Fruit fly (Drosophila melanogaster) whole organism, larva: ENCODE measurements around the gene CG43163.
A peak's percentile ranks its signal among the peaks of the same experiment; 100 is the strongest.

ENCODE experiments used
- noc ChIP-seq: fragments of 200-800 bp; sonication (Bioruptor generic); optimal IDR thresholded peaks from 3 replicates; lab custom pipeline; 2019; ENCODE audit warnings: missing biosample characterization, mild to moderate bottlenecking, missing genetic modification characterization, moderate library complexity

Gene CG43163

DNA sequence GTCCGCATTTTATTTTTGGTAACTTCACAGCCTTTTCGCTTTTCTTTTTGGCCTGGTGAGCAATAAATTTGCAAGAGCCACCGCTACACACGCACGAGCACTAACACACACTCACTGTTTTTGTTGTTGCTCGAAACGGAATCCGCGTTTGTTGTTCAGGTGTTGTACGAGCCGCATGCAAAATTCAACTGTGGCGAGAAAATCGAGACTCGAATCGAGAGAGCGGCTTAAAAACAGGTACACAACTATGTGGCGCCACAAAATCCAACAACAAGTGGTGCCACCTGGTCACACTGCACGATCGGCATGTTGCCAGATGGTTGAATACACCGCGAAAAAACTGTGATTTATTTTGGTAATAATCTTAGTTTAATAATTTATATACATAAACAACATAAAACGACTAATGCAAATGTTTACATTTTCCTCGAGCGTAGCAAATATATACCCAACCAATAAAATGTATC is at the start of gene CG43163:
CG43163 (minus strand) TSS at position 172 of the 467 bp plus-strand sequence.
- TF ChIP-seq noc (tag; lab: Kevin White, UChicago): no peak

DNA sequence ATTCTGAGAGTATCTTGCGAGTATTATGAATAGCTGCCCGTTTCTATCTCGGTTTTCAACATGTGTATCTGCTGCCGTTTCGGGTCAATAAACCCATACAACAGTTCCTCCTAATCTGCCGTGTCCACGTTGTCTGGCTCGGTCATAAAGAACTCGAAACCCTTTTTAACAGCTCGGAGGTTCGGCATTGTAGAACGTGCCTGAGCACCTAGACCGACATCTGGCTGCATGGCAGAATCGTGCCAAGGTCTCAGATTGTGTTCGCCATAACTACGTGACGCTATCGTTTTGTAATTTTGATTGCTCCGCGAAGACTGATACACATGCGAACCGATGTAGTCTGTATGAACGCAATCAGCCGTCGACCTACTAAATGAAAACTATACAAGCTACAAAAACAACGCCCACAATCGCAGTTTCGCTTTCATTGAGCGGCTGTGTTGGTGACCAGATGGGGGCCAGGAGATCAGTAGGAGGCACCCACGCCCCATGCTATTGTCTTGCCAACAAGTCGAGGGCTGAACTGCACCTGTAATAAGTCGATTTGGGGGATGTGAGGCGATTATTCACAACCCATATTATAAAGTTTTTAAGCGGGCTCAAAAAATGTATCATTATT is 47.2 kb upstream of the CG43163 start:
- TF ChIP-seq noc (tag; lab: Kevin White, UChicago): no peak

DNA sequence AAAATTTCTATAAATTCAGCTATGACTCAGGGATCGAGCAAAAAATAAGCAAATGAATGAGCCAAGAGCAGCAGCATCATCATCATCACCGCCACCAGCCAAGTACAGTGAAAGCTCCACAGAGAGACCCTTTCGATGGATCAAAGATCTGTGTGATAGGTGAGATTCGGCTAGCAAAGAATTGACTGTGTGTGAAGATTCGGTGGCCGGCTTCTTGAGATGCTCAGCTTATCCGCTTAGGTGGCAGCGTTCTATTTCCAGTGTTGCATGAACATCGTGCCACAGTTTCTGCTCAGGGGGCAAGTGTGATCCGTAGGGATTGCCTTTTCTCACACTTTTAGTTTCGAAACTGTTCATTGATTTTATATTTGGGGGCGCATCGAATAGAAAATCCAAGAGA is 46.2 kb upstream of the CG43163 start:
- TF ChIP-seq noc (tag; lab: Kevin White, UChicago): peak; percentile 22

DNA sequence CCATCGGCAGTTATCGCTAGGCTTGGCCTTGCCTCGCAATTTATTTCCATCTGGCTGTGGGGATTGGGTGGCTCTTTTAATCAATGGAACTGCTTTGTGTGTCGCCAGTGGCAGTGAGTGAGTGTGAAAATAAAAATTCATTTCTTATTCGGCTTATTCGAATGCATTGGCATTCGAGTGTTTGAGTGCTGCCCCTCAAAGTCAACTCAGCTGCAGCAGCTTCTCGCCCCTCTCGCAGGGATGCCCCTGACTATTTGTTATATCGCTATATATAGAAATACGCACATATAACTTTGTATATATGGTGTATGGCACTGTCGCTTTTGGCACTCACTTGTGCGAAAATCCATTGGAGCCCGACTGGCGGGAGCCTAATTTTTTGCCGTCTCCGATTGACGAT is 43.9 kb upstream of the CG43163 start:
- no peak for TF ChIP-seq noc (tag; lab: Kevin White, UChicago)

DNA sequence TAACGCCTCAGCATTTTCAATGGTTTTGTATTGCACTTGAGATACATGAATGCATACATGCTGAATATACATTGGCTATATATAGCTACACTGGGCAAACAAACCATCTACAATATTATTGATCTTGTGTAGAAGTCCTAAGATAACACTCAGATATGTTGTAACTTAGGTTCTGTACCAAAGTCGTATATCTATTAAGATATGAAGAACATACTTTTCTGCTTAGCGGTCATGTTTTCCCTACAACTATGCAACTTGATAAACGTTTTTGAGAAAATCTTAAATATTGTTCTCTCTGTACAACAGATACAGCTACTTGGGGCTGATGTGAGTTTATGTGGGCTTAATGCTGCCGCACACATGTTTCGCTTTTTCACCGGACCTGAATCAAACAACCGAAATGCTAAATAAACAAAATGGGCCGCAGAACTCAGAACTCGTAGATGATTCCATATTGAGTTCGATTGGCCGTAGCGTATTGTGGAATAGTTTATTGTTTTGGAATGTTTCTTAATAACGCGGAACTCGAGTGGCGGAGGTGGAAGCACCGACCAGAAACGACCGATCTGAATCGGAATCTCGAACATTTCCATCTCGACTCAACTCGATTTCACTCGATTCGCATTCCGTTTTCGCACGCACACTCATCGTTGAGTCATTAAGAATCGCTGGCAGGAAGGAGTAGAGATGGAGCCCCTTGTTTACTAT is 42.4 kb upstream of the CG43163 start:
- TF ChIP-seq noc (tag; lab: Kevin White, UChicago): no peak

DNA sequence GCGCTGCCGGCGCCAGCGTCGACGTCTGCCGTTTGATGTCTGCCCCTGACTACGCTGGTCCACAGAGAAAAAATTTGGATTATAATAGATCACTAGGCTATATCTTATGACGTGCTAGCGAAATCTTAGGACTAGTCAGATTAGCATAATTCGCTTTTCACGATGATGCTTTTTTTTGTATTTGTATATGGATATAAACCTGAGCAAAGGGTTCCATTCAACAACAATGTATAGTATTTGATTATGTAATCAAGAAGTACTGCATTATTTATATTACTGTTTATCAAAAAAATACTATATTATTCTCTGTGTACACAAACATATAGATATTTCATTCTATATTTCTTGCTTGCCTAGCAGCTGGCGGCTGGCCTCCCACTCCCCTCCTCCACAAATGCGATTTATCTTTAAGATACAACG is 40.2 kb upstream of the CG43163 start:
- TF ChIP-seq noc (tag; lab: Kevin White, UChicago): peak; percentile 88

DNA sequence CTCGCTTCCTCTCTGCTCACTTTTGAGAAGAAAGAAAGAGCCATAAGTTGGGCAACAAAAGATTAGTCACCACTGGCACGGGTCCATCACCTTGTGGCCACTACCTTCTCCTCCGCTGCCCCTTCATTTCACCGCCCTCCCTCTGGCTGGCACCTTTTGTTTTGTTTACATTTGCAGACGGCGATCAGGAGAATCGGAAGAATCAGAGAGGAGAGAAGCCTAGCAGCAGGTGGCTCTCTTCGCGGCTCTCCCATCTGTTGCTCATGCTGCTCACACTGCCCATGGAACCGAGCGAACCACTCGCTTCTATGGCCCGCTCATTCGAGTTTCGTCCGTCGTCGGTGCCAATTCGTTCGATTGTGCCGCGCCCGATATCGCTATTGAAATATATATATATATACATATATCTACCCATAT is 39.4 kb upstream of the CG43163 start:
- TF ChIP-seq noc (tag; lab: Kevin White, UChicago): peak; percentile 37

DNA sequence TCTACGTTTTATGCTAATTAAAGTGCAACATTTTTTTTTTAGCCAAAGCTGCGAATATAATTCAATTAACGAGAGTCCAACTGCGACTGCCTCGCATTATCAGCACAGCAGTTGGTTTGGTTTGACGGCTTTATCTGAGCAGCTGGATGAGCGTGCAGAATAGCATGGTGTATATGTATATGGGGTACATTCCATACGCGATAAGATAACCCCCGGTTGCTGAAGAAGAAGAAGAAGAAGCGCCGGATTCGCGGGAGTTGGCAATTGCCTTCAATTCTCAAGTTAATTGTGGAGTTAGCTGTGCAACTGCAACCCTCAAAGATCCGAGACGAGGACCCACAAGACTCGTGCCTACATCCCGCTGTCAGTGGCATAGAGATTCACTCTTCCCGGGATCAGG is 38.5 kb upstream of the CG43163 start:
- peak; percentile 10 for TF ChIP-seq noc (tag; lab: Kevin White, UChicago)

DNA sequence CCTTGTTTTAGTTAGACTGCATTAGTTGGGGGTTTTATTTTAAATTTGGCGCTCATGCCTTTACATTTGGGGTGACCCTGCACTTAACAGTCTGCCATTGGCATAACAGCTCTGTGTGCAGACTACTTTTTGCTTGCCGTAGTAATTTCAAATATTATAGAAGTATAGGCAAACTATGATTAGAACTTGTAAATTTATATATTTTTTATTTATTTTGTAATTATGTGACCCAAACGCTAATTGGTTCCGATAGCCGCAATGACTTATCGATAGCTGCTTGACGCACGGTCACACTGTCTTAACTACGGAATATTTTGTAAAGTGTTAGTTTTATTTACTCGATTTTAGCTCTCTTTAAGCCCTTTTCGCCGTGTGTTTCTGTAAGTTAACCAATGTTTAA is 37.8 kb upstream of the CG43163 start, which contains the start of gene rhea:
rhea (plus strand) TSS at position 292 of the 400 bp plus-strand sequence.
- TF ChIP-seq noc (tag; lab: Kevin White, UChicago): no peak

DNA sequence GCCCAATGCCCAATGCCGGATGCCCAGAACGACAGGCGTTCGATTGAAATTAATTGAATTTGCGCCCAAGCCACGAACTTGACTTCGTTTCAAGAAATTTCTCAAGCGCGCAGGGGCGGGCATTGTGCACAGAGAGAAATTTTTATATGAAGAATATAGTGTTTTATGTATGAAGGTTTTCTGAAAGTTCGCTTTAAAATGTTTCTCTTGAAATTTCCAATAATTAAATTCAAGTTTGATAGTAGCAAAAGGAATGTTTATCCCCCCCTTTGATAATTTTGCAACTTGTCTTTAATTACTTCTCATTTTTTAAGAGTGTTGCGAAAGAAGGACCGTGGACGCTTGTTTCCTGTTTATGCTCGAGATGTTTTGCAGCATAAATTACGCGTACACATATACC is 36.9 kb upstream of the CG43163 start:
- TF ChIP-seq noc (tag; lab: Kevin White, UChicago): no peak

DNA sequence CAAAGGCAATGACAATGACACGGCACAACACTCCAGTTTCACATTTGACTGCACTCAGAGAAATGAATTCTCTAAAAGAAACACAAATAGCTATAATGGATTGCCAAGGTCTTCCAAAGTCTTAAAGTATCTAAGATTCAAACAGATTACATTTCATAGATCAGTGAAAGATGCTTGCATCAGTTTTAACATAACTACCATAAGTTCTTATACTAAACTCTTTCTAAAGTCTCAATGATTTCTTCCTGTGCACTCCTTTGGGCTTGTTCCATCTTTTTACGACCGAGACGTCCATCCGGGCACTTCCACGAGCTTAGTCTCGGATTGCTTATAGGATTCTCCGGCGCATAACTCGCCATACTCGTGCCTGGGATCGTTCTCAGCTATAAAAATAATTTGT is 35.3 kb upstream of the CG43163 start:
- no peak for TF ChIP-seq noc (tag; lab: Kevin White, UChicago)

DNA sequence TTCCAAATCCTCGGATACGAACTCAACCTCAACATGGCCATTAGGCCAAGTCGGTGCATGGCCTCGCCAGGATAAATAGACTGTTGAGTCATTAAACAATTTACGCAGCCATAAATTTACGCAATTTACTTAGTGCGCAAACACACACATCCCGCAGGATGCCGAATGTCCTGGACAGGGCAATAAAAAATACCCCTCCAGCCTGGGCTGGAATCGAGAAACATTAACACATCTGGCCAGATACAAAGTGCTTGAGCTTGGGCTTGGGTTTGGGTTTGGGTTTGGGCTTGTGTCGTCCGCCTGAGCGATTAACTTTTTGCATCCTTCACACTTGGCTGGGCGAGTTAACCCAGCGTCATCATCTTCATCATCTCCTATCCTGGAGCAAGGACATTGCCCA is 34.7 kb upstream of the CG43163 start:
- TF ChIP-seq noc (tag; lab: Kevin White, UChicago): no peak

DNA sequence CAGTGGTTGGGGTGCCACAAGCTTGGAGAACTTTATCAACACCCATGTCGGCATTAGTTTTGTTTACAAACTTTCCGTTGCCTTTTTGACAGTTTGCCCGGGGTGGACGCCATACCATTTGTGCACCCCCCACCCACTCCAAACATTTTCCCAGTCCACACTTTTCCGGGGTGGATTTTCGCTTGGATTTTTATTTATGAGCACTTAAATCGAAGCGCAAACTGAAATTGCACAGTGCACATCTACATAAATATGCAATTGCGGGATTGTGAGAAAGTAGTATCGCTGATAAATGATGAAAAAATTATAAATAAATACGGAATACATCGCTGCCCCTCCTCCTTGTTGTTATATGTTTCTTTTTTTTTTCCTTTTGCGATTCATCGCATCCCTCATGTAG is 33.6 kb upstream of the CG43163 start:
- TF ChIP-seq noc (tag; lab: Kevin White, UChicago): no peak

DNA sequence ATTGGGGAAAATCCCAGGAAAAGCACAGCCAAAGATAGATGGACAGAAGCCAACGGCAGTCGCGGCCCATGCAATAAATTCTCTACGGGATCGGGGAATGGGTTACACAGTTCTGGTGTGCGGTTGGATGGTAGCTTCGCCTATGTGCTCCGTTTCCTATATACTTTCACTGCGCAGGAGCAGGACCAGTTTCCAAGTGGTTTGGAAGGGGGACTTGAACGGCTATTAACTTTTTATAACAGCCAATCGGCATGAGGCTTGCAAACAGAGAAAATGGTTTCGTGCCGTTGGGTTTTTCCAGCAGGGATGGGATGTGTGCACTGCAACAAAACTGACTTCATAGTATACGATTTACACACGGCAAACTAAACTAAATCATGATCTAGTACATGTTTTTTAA is 31.4 kb upstream of the CG43163 start:
- TF ChIP-seq noc (tag; lab: Kevin White, UChicago): no peak

DNA sequence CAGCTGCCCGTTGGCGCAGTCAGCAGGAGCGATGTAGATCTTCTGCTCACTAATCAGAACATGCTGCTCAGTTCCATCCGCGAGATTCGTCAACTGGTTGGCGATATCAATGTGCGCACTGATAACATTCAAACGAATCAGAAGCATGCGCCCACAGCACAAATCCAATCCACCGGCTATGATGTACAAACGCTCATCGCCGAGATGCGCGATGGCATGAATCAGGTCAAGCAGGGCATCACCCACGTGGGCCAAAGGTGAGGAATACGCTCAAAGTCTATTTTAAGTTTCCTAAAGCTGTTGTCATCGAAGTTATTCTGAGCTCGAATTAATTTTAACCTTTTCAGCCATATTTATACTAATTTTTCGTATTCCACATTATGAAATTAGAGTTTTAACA is 29.4 kb upstream of the CG43163 start:
- TF ChIP-seq noc (tag; lab: Kevin White, UChicago): no peak

DNA sequence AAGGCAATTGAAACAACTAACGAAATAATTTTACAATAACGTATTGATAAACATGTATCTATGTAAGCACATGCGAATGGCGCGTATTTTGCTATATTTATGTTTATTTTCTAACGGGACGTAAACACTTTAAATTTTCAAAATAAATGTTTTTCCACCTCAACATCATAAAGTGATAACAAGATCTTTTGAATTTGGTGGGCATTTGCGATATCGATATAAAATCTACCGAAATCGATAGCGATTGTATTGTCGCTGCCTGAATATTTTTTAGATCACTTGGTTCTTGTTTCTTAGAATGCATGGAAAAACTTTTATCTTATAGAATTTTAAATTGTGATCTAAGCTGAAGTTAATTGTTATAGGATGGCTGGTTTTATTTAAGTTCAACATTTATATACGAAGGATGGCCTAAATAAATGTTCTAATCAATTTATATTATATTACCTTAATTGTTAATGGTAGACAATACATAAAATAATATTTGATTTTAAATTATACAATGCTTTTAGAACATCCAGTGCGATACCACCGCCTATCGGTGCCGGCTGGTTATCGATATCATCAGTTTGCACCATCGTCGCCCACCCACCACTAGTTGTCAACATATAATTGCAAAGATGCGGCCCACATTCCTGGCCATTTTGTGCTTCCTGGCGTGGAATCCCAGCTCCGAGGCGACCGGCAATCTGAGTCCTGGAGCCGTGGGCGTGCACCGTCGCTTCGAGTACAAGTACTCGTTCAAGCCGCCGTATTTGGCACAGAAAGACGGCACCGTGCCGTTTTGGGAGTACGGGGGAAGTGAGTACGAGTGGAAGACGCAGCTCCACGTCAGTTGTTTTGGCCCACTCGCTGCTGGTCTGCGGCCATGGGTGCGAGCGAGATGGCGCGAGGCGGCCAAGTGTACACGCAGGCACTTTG is 27.7 kb upstream of the CG43163 start, which contains the start of gene ergic53:
ergic53 (plus strand) TSS at position 592 of the 921 bp plus-strand sequence.
- TF ChIP-seq noc (tag; lab: Kevin White, UChicago): peak; percentile 25
